Fruit fly (Drosophila melanogaster) whole organism, embryonic: Measurements from ENCODE around the gene CG6693.

Source experiments
- B-H1 ChIP-seq: fragments of 200-800 bp; sonication (Bioruptor generic); IDR thresholded peaks from 3 replicates; pipeline ENCODE4 v1.3.6; 2022; ENCODE audit warnings: missing biosample characterization, missing genetic modification characterization
- CG10209 ChIP-seq: fragments of 200-800 bp; sonication (Bioruptor generic); optimal IDR thresholded peaks from 3 replicates; lab custom pipeline; 2017; ENCODE audit warnings: missing biosample characterization, mild to moderate bottlenecking, missing genetic modification characterization, missing genetic modification reagents
- CG10267 ChIP-seq: fragments of 200-800 bp; sonication (Bioruptor generic); optimal IDR thresholded peaks from 2 replicates; lab custom pipeline; 2018; ENCODE audit warnings: missing biosample characterization, mild to moderate bottlenecking, missing genetic modification characterization, moderate library complexity
- CG10654 ChIP-seq: fragments of 200-800 bp; sonication (Bioruptor generic); optimal IDR thresholded peaks from 2 replicates; lab custom pipeline; 2016; ENCODE audit warnings: missing biosample characterization, missing genetic modification characterization
- CG11085 ChIP-seq: fragments of 200-800 bp; sonication (Bioruptor generic); IDR thresholded peaks from 2 replicates; pipeline ENCODE4 v1.3.6; 2022; ENCODE audit warnings: missing biosample characterization, missing genetic modification characterization
- CG12104 ChIP-seq: fragments of 200-800 bp; sonication (Bioruptor generic); optimal IDR thresholded peaks from 3 replicates; lab custom pipeline; 2016; ENCODE audit warnings: missing biosample characterization, missing genetic modification characterization
- CG14965 ChIP-seq: fragments of 200-800 bp; sonication (Bioruptor generic); optimal IDR thresholded peaks from 2 replicates; lab custom pipeline; 2016; ENCODE audit warnings: missing biosample characterization, missing genetic modification characterization, borderline replicate concordance
- CG15011 ChIP-seq: fragments of 200-800 bp; sonication (Bioruptor generic); optimal IDR thresholded peaks from 3 replicates; lab custom pipeline; 2018; ENCODE audit warnings: missing biosample characterization, mild to moderate bottlenecking, missing genetic modification characterization
- CG15696 ChIP-seq: fragments of 200-800 bp; sonication (Bioruptor generic); optimal IDR thresholded peaks from 2 replicates; lab custom pipeline; 2019; ENCODE audit warnings: missing biosample characterization, mild to moderate bottlenecking, missing genetic modification characterization, moderate library complexity
- CG17359 ChIP-seq: fragments of 200-800 bp; sonication (Bioruptor generic); optimal IDR thresholded peaks from 3 replicates; lab custom pipeline; 2018; ENCODE audit warnings: missing biosample characterization, mild to moderate bottlenecking, missing genetic modification characterization, moderate library complexity
- CG2129 ChIP-seq: fragments of 200-800 bp; sonication (Bioruptor generic); IDR thresholded peaks from 2 replicates; pipeline ENCODE4 v1.3.6; 2022; ENCODE audit warnings: missing biosample characterization, missing genetic modification characterization; ENCODE audit not compliant: partially characterized antibody
- CG2678 ChIP-seq: fragments of 200-800 bp; sonication (Bioruptor generic); optimal IDR thresholded peaks from 3 replicates; lab custom pipeline; 2019; ENCODE audit warnings: missing biosample characterization, mild to moderate bottlenecking, missing genetic modification characterization, moderate library complexity
- CG30020 ChIP-seq: fragments of 200-800 bp; optimal IDR thresholded peaks from 2 replicates; lab custom pipeline; 2019; ENCODE audit warnings: missing biosample characterization, mild to moderate bottlenecking, missing genetic modification characterization, moderate library complexity
- CG30431 ChIP-seq: fragments of 200-800 bp; sonication (Bioruptor generic); optimal IDR thresholded peaks from 2 replicates; lab custom pipeline; 2017; ENCODE audit warnings: missing biosample characterization, missing genetic modification characterization
- CG32532 ChIP-seq: fragments of 200-800 bp; sonication (Bioruptor generic); IDR thresholded peaks from 2 replicates; pipeline ENCODE4 v1.3.6; 2022; ENCODE audit warnings: missing biosample characterization, missing genetic modification characterization
- CG33557 ChIP-seq: fragments of 200-800 bp; sonication (Bioruptor generic); optimal IDR thresholded peaks from 2 replicates; lab custom pipeline; 2019; ENCODE audit warnings: missing biosample characterization, mild to moderate bottlenecking, missing genetic modification characterization, moderate library complexity
- CG5180 ChIP-seq: fragments of 200-800 bp; sonication (Bioruptor generic); optimal IDR thresholded peaks from 3 replicates; lab custom pipeline; 2017; ENCODE audit warnings: missing biosample characterization, missing genetic modification characterization, mild to moderate bottlenecking, moderate library complexity, missing genetic modification reagents
- CG6654 ChIP-seq: fragments of 200-800 bp; sonication (Bioruptor generic); optimal IDR thresholded peaks from 2 replicates; lab custom pipeline; 2017; ENCODE audit warnings: missing biosample characterization, mild to moderate bottlenecking, missing genetic modification characterization
- CG8478 ChIP-seq: fragments of >200 bp; optimal IDR thresholded peaks from 2 replicates; lab custom pipeline; 2018
- CG8944 ChIP-seq: fragments of 200-800 bp; sonication (Bioruptor generic); optimal IDR thresholded peaks from 3 replicates; lab custom pipeline; 2016; ENCODE audit warnings: missing biosample characterization, missing genetic modification characterization
- CoRest ChIP-seq: fragments of 200-800 bp; sonication (Bioruptor generic); optimal IDR thresholded peaks from 3 replicates; lab custom pipeline; 2018; ENCODE audit warnings: missing biosample characterization, mild to moderate bottlenecking, missing genetic modification characterization, moderate library complexity
- E2f1 ChIP-seq: fragments of 200-800 bp; sonication (Bioruptor generic); IDR thresholded peaks from 2 replicates; pipeline ENCODE4 v1.3.6; 2022; ENCODE audit warnings: missing biosample characterization, missing genetic modification characterization
- E2f2 ChIP-seq: fragments of 200-800 bp; sonication (Bioruptor generic); IDR thresholded peaks from 2 replicates; pipeline ENCODE4 v1.3.6; 2022; ENCODE audit warnings: missing biosample characterization, missing genetic modification characterization
- ERR ChIP-seq: fragments of 200-800 bp; sonication (Bioruptor generic); optimal IDR thresholded peaks from 2 replicates; lab custom pipeline; 2016; ENCODE audit warnings: missing biosample characterization, missing genetic modification characterization
- Elba2 ChIP-seq: fragments of 200-800 bp; sonication (Bioruptor generic); optimal IDR thresholded peaks from 3 replicates; lab custom pipeline; 2016; ENCODE audit warnings: missing biosample characterization, missing genetic modification characterization
- Fer2 ChIP-seq: fragments of 200-800 bp; sonication (Bioruptor generic); optimal IDR thresholded peaks from 2 replicates; lab custom pipeline; 2018; ENCODE audit warnings: missing biosample characterization, mild to moderate bottlenecking, missing genetic modification characterization, moderate library complexity
- HmgD ChIP-seq: fragments of 200-800 bp; sonication (Bioruptor generic); optimal IDR thresholded peaks from 3 replicates; lab custom pipeline; 2016; ENCODE audit warnings: missing biosample characterization, missing genetic modification characterization
- Hsf ChIP-seq: fragments of 200-800 bp; sonication (Bioruptor generic); optimal IDR thresholded peaks from 3 replicates; lab custom pipeline; 2016; ENCODE audit warnings: missing biosample characterization, missing genetic modification characterization
- Lpt ChIP-seq: fragments of >200 bp; optimal IDR thresholded peaks from 2 replicates; lab custom pipeline; 2018; ENCODE audit warnings: missing biosample characterization, missing genetic modification characterization
- Poxn ChIP-seq: fragments of 200-800 bp; sonication (Bioruptor generic); IDR thresholded peaks from 2 replicates; pipeline ENCODE4 v1.3.6; 2022; ENCODE audit warnings: missing biosample characterization, missing genetic modification characterization
- Rx ChIP-seq: fragments of 200-800 bp; sonication (Bioruptor generic); IDR thresholded peaks from 2 replicates; pipeline ENCODE4 v1.3.6; 2022; ENCODE audit warnings: missing biosample characterization, missing genetic modification characterization
- Sox102F ChIP-seq: fragments of 200-800 bp; sonication (Bioruptor generic); optimal IDR thresholded peaks from 2 replicates; lab custom pipeline; 2018; ENCODE audit warnings: missing biosample characterization, mild to moderate bottlenecking, missing genetic modification characterization, moderate library complexity
- Spps ChIP-seq: fragments of 200-800 bp; sonication (Bioruptor generic); optimal IDR thresholded peaks from 2 replicates; lab custom pipeline; 2018; ENCODE audit warnings: missing biosample characterization, mild to moderate bottlenecking, missing genetic modification characterization
- Tbp ChIP-seq: fragments of >200 bp; optimal IDR thresholded peaks from 2 replicates; lab custom pipeline; 2018; ENCODE audit warnings: missing biosample characterization, missing genetic modification characterization
- YL-1 ChIP-seq: fragments of 200-800 bp; sonication (Bioruptor generic); optimal IDR thresholded peaks from 3 replicates; lab custom pipeline; 2017; ENCODE audit warnings: missing biosample characterization, mild to moderate bottlenecking, missing genetic modification characterization
- bowl ChIP-seq: fragments of 200-800 bp; sonication (Bioruptor generic); IDR thresholded peaks from 2 replicates; pipeline ENCODE4 v1.3.6; 2022; ENCODE audit warnings: missing biosample characterization, missing genetic modification characterization
- ci ChIP-seq: fragments of 200-800 bp; sonication (Bioruptor generic); IDR thresholded peaks from 3 replicates; pipeline ENCODE4 v1.3.6; 2022; ENCODE audit warnings: missing biosample characterization, missing genetic modification characterization
- corto ChIP-seq: fragments of 200-800 bp; sonication (Bioruptor generic); optimal IDR thresholded peaks from 2 replicates; lab custom pipeline; 2016; ENCODE audit warnings: missing biosample characterization, mild to moderate bottlenecking, missing genetic modification characterization, moderate library complexity
- dan ChIP-seq: fragments of 200-800 bp; sonication (Bioruptor generic); IDR thresholded peaks from 2 replicates; pipeline ENCODE4 v1.3.6; 2022; ENCODE audit warnings: missing biosample characterization, missing genetic modification characterization
- dati ChIP-seq: fragments of 200-800 bp; sonication (Bioruptor generic); IDR thresholded peaks from 2 replicates; pipeline ENCODE4 v1.3.6; 2022; ENCODE audit warnings: missing biosample characterization, missing genetic modification characterization
- fd96Cb ChIP-seq: fragments of 200-800 bp; sonication (Bioruptor generic); optimal IDR thresholded peaks from 2 replicates; lab custom pipeline; 2018; ENCODE audit warnings: missing biosample characterization, mild to moderate bottlenecking, missing genetic modification characterization, moderate library complexity
- gce ChIP-seq: fragments of 200-800 bp; sonication (Bioruptor generic); IDR thresholded peaks from 3 replicates; pipeline ENCODE4 v1.3.6; 2022; ENCODE audit warnings: missing biosample characterization, missing genetic modification characterization
- gro ChIP-seq: fragments of 200-800 bp; sonication (Bioruptor generic); optimal IDR thresholded peaks from 2 replicates; lab custom pipeline; 2016; ENCODE audit warnings: missing biosample characterization, missing genetic modification characterization
- hb ChIP-seq: fragments of 200-800 bp; sonication (Bioruptor generic); IDR thresholded peaks from 3 replicates; pipeline ENCODE4 v1.3.6; 2022; ENCODE audit warnings: missing biosample characterization, missing genetic modification characterization; ENCODE audit not compliant: partially characterized antibody
- klu ChIP-seq: fragments of 200-800 bp; sonication (Bioruptor generic); IDR thresholded peaks from 2 replicates; pipeline ENCODE4 v1.3.6; 2022; ENCODE audit warnings: missing biosample characterization, missing genetic modification characterization
- nerfin-2 ChIP-seq: fragments of 200-800 bp; sonication (Bioruptor generic); IDR thresholded peaks from 2 replicates; pipeline ENCODE4 v1.3.6; 2022; ENCODE audit warnings: missing biosample characterization, missing genetic modification characterization; ENCODE audit not compliant: partially characterized antibody
- pho ChIP-seq: fragments of 200-800 bp; sonication (Bioruptor generic); optimal IDR thresholded peaks from 2 replicates; lab custom pipeline; 2016; ENCODE audit warnings: missing biosample characterization, missing genetic modification characterization
- rib ChIP-seq: fragments of 200-800 bp; sonication (Bioruptor generic); IDR thresholded peaks from 2 replicates; pipeline ENCODE4 v1.3.6; 2022; ENCODE audit warnings: missing biosample characterization, missing genetic modification characterization
- scrt ChIP-seq: fragments of 200-800 bp; sonication (Bioruptor generic); optimal IDR thresholded peaks from 2 replicates; lab custom pipeline; 2018; ENCODE audit warnings: missing biosample characterization, mild to moderate bottlenecking, missing genetic modification characterization, moderate library complexity
- tin ChIP-seq: fragments of 200-800 bp; sonication (Bioruptor generic); optimal IDR thresholded peaks from 3 replicates; lab custom pipeline; 2016; ENCODE audit warnings: missing biosample characterization, missing genetic modification characterization
- wor ChIP-seq: fragments of 200-800 bp; sonication (Bioruptor generic); IDR thresholded peaks from 2 replicates; pipeline ENCODE4 v1.3.6; 2022; ENCODE audit warnings: missing biosample characterization, missing genetic modification characterization
- z ChIP-seq: fragments of 200-800 bp; sonication (Bioruptor generic); IDR thresholded peaks from 3 replicates; pipeline ENCODE4 v1.3.6; 2022; ENCODE audit warnings: missing biosample characterization, missing genetic modification characterization
- zen ChIP-seq: fragments of 200-800 bp; sonication (Bioruptor generic); optimal IDR thresholded peaks from 3 replicates; lab custom pipeline; 2018; ENCODE audit warnings: missing biosample characterization, mild to moderate bottlenecking, missing genetic modification characterization, moderate library complexity

CG6693 gene

DNA sequence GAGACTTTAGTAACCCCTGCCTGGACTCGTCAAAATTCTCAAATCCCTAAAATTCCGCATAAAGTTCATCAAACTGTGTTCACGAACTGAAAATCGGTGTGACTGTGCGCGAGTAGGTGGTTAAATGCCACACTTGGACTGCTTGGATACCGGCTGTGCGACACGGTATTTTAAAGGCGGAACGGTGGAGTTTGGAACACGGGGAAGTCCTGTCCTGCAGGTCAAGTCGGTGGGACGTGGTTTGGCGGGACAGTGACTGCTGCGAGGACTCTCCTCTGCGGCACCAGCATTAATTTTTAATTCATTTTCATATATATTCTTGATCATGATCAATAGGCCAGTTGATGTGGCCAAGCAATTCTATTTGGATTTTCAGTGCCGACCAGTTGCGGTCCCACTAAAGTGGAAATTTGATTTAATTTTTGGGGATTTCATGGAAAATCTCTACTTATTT lies 13.5 kb upstream of the CG6693 start, which contains the start of the genes Arfip and CG17721 (continued):
- TF ChIP-seq corto (GFP tag; lab: Kevin White, UChicago) (no peak), E2f2 (GFP tag; lab: Robert Waterston, UW) (peak; percentile 58), Fer2 (tag; lab: Kevin White, UChicago) (no peak), YL-1 (GFP tag; lab: Kevin White, UChicago) (peak; percentile 55), CG30431 (no peak), ci (GFP tag; lab: Robert Waterston, UW) (no peak), CG5180 (no peak), Hsf (GFP tag; lab: Kevin White, UChicago) (no peak), Tbp (GFP tag; lab: Kevin White, UChicago) (no peak), Spps (no peak), HmgD (GFP tag; lab: Kevin White, UChicago) (no peak), CG17359 (tag; lab: Kevin White, UChicago) (no peak), Poxn (no peak), CG10209 (GFP tag; lab: Kevin White, UChicago) (no peak), CG11085 (GFP tag; lab: Robert Waterston, UW) (no peak), scrt (GFP tag; lab: Kevin White, UChicago) (no peak), pho (GFP tag; lab: Kevin White, UChicago) (no peak), CG2678 (no peak), CG15011 (GFP tag; lab: Kevin White, UChicago) (no peak), CG8478 (lab: Kevin White, UChicago) (no peak), CG32532 (GFP tag; lab: Robert Waterston, UW) (no peak), CG15696 (tag; lab: Kevin White, UChicago) (no peak), rib (no peak), gro (GFP tag; lab: Kevin White, UChicago) (no peak), B-H1 (no peak), CG10267 (peak; percentile 16), Lpt (GFP tag; lab: Kevin White, UChicago) (no peak), E2f1 (GFP tag; lab: Robert Waterston, UW) (no peak), klu (no peak), fd96Cb (tag; lab: Kevin White, UChicago) (no peak), Rx (GFP tag; lab: Robert Waterston, UW) (no peak), ERR (GFP tag; lab: Kevin White, UChicago) (no peak), CG30020 (tag; lab: Kevin White, UChicago) (peak; percentile 62), CG33557 (GFP tag; lab: Kevin White, UChicago) (no peak), CG10654 (GFP tag; lab: Kevin White, UChicago) (no peak), dan (GFP tag; lab: Robert Waterston, UW) (no peak), bowl (GFP tag; lab: Robert Waterston, UW) (no peak), tin (GFP tag; lab: Kevin White, UChicago) (no peak), CG12104 (GFP tag; lab: Kevin White, UChicago) (no peak), z (no peak), gce (GFP tag; lab: Robert Waterston, UW) (no peak), Elba2 (GFP tag; lab: Kevin White, UChicago) (no peak), CG6654 (GFP tag; lab: Kevin White, UChicago) (peak; percentile 67), CG2129 (GFP tag; lab: Robert Waterston, UW) (no peak), zen (tag; lab: Kevin White, UChicago) (no peak), hb (GFP tag; lab: Robert Waterston, UW) (no peak), CoRest (tag; lab: Kevin White, UChicago) (peak; percentile 52), CG14965 (GFP tag; lab: Kevin White, UChicago) (no peak), CG8944 (no peak), dati (GFP tag; lab: Robert Waterston, UW) (no peak), nerfin-2 (GFP tag; lab: Robert Waterston, UW) (no peak), wor (GFP tag; lab: Robert Waterston, UW) (no peak), Sox102F (GFP tag; lab: Kevin White, UChicago) (no peak)
